Worm (Caenorhabditis elegans) whole organism, late embryonic: ENCODE data around the gene ins-15.

Experiments used
- C08G9.2 ChIP-seq: sonication (generic microtip); optimal IDR thresholded peaks from 2 replicates; lab custom pipeline; 2016; ENCODE audit warnings: mild to moderate bottlenecking, missing genetic modification characterization, moderate library complexity, missing compliant biosample characterization
- K02D7.2 ChIP-seq: sonication (generic microtip); optimal IDR thresholded peaks from 2 replicates; lab custom pipeline; 2017; ENCODE audit warnings: mild to moderate bottlenecking, missing genetic modification characterization, missing compliant biosample characterization
- T23F11.4 ChIP-seq: fragments of 200-800 bp; sonication (Bioruptor generic); optimal IDR thresholded peaks from 2 replicates; lab custom pipeline; 2018; ENCODE audit warnings: mild to moderate bottlenecking, missing genetic modification characterization, missing compliant biosample characterization
- ceh-18 ChIP-seq: sonication (generic microtip); optimal IDR thresholded peaks from 2 replicates; lab custom pipeline; 2016; ENCODE audit warnings: missing genetic modification characterization, missing compliant biosample characterization
- ceh-2 ChIP-seq: sonication (generic microtip); optimal IDR thresholded peaks from 2 replicates; lab custom pipeline; 2016; ENCODE audit warnings: missing genotype, missing genetic modification characterization, missing compliant biosample characterization
- ceh-24 ChIP-seq: sonication (generic microtip); optimal IDR thresholded peaks from 2 replicates; lab custom pipeline; 2016; ENCODE audit warnings: mild to moderate bottlenecking, missing genetic modification characterization, missing compliant biosample characterization
- ceh-34 ChIP-seq: sonication (generic microtip); optimal IDR thresholded peaks from 2 replicates; lab custom pipeline; 2016; ENCODE audit warnings: mild to moderate bottlenecking, missing genetic modification characterization, missing compliant biosample characterization
- ceh-48 ChIP-seq: sonication (generic microtip); optimal IDR thresholded peaks from 2 replicates; lab custom pipeline; 2016; ENCODE audit warnings: missing genetic modification characterization, inconsistent platforms, missing compliant biosample characterization
- ceh-9 ChIP-seq: sonication (generic microtip); optimal IDR thresholded peaks from 2 replicates; lab custom pipeline; 2016; ENCODE audit warnings: mild to moderate bottlenecking, missing genetic modification characterization, inconsistent platforms, missing compliant biosample characterization
- che-1 ChIP-seq: sonication (generic microtip); optimal IDR thresholded peaks from 2 replicates; lab custom pipeline; 2016; ENCODE audit warnings: mild to moderate bottlenecking, missing genetic modification characterization, missing compliant biosample characterization
- dmd-4 ChIP-seq: sonication (generic microtip); optimal IDR thresholded peaks from 2 replicates; lab custom pipeline; 2016; ENCODE audit warnings: borderline replicate concordance, missing genetic modification characterization, missing compliant biosample characterization
- dve-1 ChIP-seq: sonication (generic microtip); optimal IDR thresholded peaks from 2 replicates; lab custom pipeline; 2017; ENCODE audit warnings: antibody characterized with exemption, mild to moderate bottlenecking, missing genetic modification characterization, missing compliant biosample characterization
- elt-2 ChIP-seq: sonication (generic microtip); optimal IDR thresholded peaks from 2 replicates; lab custom pipeline; 2016; ENCODE audit warnings: missing genetic modification reagents, missing genetic modification characterization, missing compliant biosample characterization
- elt-4 ChIP-seq: sonication (generic microtip); optimal IDR thresholded peaks from 2 replicates; lab custom pipeline; 2016; ENCODE audit warnings: missing genetic modification characterization, missing compliant biosample characterization
- ets-4 ChIP-seq: sonication (generic microtip); optimal IDR thresholded peaks from 2 replicates; lab custom pipeline; 2016; ENCODE audit warnings: missing genetic modification characterization, missing compliant biosample characterization
- eyg-1 ChIP-seq: sonication (generic microtip); optimal IDR thresholded peaks from 2 replicates; lab custom pipeline; 2016; ENCODE audit warnings: missing genotype, missing genetic modification characterization, missing compliant biosample characterization
- fkh-10 ChIP-seq: fragments of 150-350 bp; optimal IDR thresholded peaks from 2 replicates; lab custom pipeline; 2014; ENCODE audit warnings: missing biosample characterization, missing genetic modification reagents, missing genetic modification characterization
- hlh-13 ChIP-seq: fragments of 200-800 bp; sonication (Bioruptor generic); optimal IDR thresholded peaks from 2 replicates; lab custom pipeline; 2018; ENCODE audit warnings: mild to moderate bottlenecking, missing genetic modification characterization, missing compliant biosample characterization
- hlh-15 ChIP-seq: sonication (generic microtip); optimal IDR thresholded peaks from 2 replicates; lab custom pipeline; 2016; ENCODE audit warnings: missing genetic modification characterization, missing compliant biosample characterization
- hlh-30 ChIP-seq: sonication (generic microtip); optimal IDR thresholded peaks from 2 replicates; lab custom pipeline; 2017; ENCODE audit warnings: antibody characterized with exemption, missing genetic modification characterization, missing compliant biosample characterization; ENCODE audit not compliant: insufficient read depth
- madf-2 ChIP-seq: sonication (generic microtip); optimal IDR thresholded peaks from 2 replicates; lab custom pipeline; 2017; ENCODE audit warnings: missing genetic modification characterization, missing compliant biosample characterization
- mec-3 ChIP-seq: sonication (generic microtip); optimal IDR thresholded peaks from 2 replicates; lab custom pipeline; 2016; ENCODE audit warnings: borderline replicate concordance, missing genetic modification characterization, missing compliant biosample characterization
- odd-2 ChIP-seq: sonication (generic microtip); optimal IDR thresholded peaks from 2 replicates; lab custom pipeline; 2017; ENCODE audit warnings: antibody characterized with exemption, mild to moderate bottlenecking, missing genetic modification characterization, missing compliant biosample characterization
- pag-3 ChIP-seq: sonication (generic microtip); optimal IDR thresholded peaks from 2 replicates; lab custom pipeline; 2016; ENCODE audit warnings: missing compliant biosample characterization, missing genetic modification characterization, borderline replicate concordance
- pha-2 ChIP-seq: sonication (generic microtip); optimal IDR thresholded peaks from 2 replicates; lab custom pipeline; 2017; ENCODE audit warnings: mild to moderate bottlenecking, missing genetic modification characterization, missing compliant biosample characterization
- pha-4 ChIP-seq: fragments of 150-350 bp; optimal IDR thresholded peaks from 2 replicates; lab custom pipeline; 2018; ENCODE audit warnings: missing biosample characterization, missing genetic modification reagents, missing genetic modification characterization
- pqm-1 ChIP-seq: sonication (generic microtip); optimal IDR thresholded peaks from 2 replicates; lab custom pipeline; 2016; ENCODE audit warnings: missing genetic modification characterization, missing compliant biosample characterization
- sox-4 ChIP-seq: sonication (generic microtip); optimal IDR thresholded peaks from 2 replicates; lab custom pipeline; 2017; ENCODE audit warnings: mild to moderate bottlenecking, missing genetic modification characterization, inconsistent platforms, missing compliant biosample characterization
- tbx-2 ChIP-seq: sonication (generic microtip); optimal IDR thresholded peaks from 2 replicates; lab custom pipeline; 2016; ENCODE audit warnings: missing genetic modification characterization, missing compliant biosample characterization
- unc-3 ChIP-seq, 2 experiments: fragments of 200-800 bp in 1 of 2; sonication (Bioruptor generic) in 1 of 2; sonication (generic microtip) in 1 of 2; conservative IDR thresholded peaks in 1 of 2; optimal IDR thresholded peaks in 1 of 2; 2 replicates each; pipeline versions ENCODE4 v1.3.6 to Lab custom; 2016 to 2022; ENCODE audit warnings: missing compliant biosample characterization in 2 of 2, missing genetic modification characterization in 2 of 2, missing genetic modification reagents in 1 of 2
- unc-42 ChIP-seq: sonication (generic microtip); optimal IDR thresholded peaks from 2 replicates; lab custom pipeline; 2016; ENCODE audit warnings: missing genotype, missing genetic modification characterization, missing compliant biosample characterization
- unc-55 ChIP-seq: sonication (generic microtip); optimal IDR thresholded peaks from 2 replicates; lab custom pipeline; 2017; ENCODE audit warnings: missing biosample characterization, missing genetic modification reagents, missing genetic modification characterization
- unc-86 ChIP-seq: sonication (generic microtip); optimal IDR thresholded peaks from 2 replicates; lab custom pipeline; 2016; ENCODE audit warnings: missing genetic modification characterization, missing compliant biosample characterization
- zip-5 ChIP-seq: sonication (generic microtip); optimal IDR thresholded peaks from 2 replicates; lab custom pipeline; 2016; ENCODE audit warnings: missing genetic modification characterization, missing compliant biosample characterization
- ztf-16 ChIP-seq: sonication (generic microtip); optimal IDR thresholded peaks from 2 replicates; lab custom pipeline; 2017; ENCODE audit warnings: missing genetic modification characterization, missing compliant biosample characterization

ins-15 gene

ce11 chrII:6770030-6770429 is 25.5 kb upstream of the ins-15 start:
- TF ChIP-seq unc-42 (tag; lab: Kevin White, UChicago) (no peak), ztf-16 (tag; lab: Kevin White, UChicago) (no peak), ceh-18 (no peak), hlh-30 (no peak), ceh-48 (tag; lab: Kevin White, UChicago) (no peak), ets-4 (tag; lab: Kevin White, UChicago) (no peak), madf-2 (tag; lab: Kevin White, UChicago) (no peak), ceh-34 (tag; lab: Kevin White, UChicago) (no peak), elt-4 (tag; lab: Kevin White, UChicago) (no peak), sox-4 (no peak), fkh-10 (GFP tag; lab: Kevin White, UChicago) (no peak)

- no peak for TF ChIP-seq ceh-9 (tag; lab: Kevin White, UChicago)
- no peak for TF ChIP-seq zip-5
- no peak for TF ChIP-seq ceh-24 (tag; lab: Kevin White, UChicago)
- no peak for TF ChIP-seq T23F11.4 (GFP tag; lab: Kevin White, UChicago)
- TF ChIP-seq K02D7.2 (tag; lab: Kevin White, UChicago) = no peak
- TF ChIP-seq ceh-2 (tag; lab: Kevin White, UChicago) = no peak
- no peak for TF ChIP-seq ztf-16 (tag; lab: Kevin White, UChicago)
- TF ChIP-seq mec-3 = no peak
- no peak for TF ChIP-seq pha-2
- no peak for TF ChIP-seq unc-3 (GFP tag; conservative IDR thresholded peaks at IDR 0.05; lab: Robert Waterston, UW)
- no peak for TF ChIP-seq unc-3 (tag; optimal IDR thresholded peaks at IDR 0.05; lab: Kevin White, UChicago)
- no peak for TF ChIP-seq elt-2
- TF ChIP-seq ceh-48 (tag; lab: Kevin White, UChicago) = no peak
- TF ChIP-seq pag-3 (tag; lab: Kevin White, UChicago) = no peak
- no peak for TF ChIP-seq unc-86 (tag; lab: Kevin White, UChicago)
These were observed 23.5 kb upstream of the ins-15 start, which contains the start of gene F41G3.18 for ce11 chrII:6768014-6768413. F41G3.18 (plus strand) TSS chrII:6768314.

- TF ChIP-seq ceh-34 (tag; lab: Kevin White, UChicago) (no peak), ztf-16 (tag; lab: Kevin White, UChicago) (no peak), pha-4 (tag; lab: Kevin White, UChicago) (no peak)
- TF ChIP-seq, all 69 proteins: peak for 0
These were observed 20.2 kb upstream of the ins-15 start, which contains the start of gene nlp-50 for ce11 chrII:6764734-6765133. nlp-50 (plus strand) TSS chrII:6765034.

- TF ChIP-seq dmd-4 (tag; lab: Kevin White, UChicago) = no peak
- no peak for TF ChIP-seq eyg-1 (tag; lab: Kevin White, UChicago)
- TF ChIP-seq sox-4 = no peak
- no peak for TF ChIP-seq C08G9.2
- no peak for TF ChIP-seq ztf-16 (tag; lab: Kevin White, UChicago)
- no peak for TF ChIP-seq hlh-13 (GFP tag; lab: Kevin White, UChicago)
- TF ChIP-seq unc-42 (tag; lab: Kevin White, UChicago) = no peak
- TF ChIP-seq unc-3 (GFP tag; conservative IDR thresholded peaks at IDR 0.05; lab: Robert Waterston, UW) = no peak
- TF ChIP-seq unc-3 (tag; optimal IDR thresholded peaks at IDR 0.05; lab: Kevin White, UChicago) = no peak
- TF ChIP-seq hlh-15 (tag; lab: Kevin White, UChicago) = no peak
- TF ChIP-seq pqm-1 = no peak
- TF ChIP-seq pag-3 (tag; lab: Kevin White, UChicago) = no peak
- no peak for TF ChIP-seq pha-2
- TF ChIP-seq ceh-24 (tag; lab: Kevin White, UChicago) = no peak
- no peak for TF ChIP-seq dve-1 (tag; lab: Kevin White, UChicago)
- no peak for TF ChIP-seq odd-2 (tag; lab: Kevin White, UChicago)
- no peak for TF ChIP-seq ceh-18
- TF ChIP-seq tbx-2 (tag; lab: Kevin White, UChicago) = no peak
- TF ChIP-seq unc-55 = no peak
- TF ChIP-seq che-1 = no peak
- TF ChIP-seq unc-86 (tag; lab: Kevin White, UChicago) = no peak
These were observed 11.7 kb upstream of the ins-15 start, which contains the start of gene F41G3.3 for ce11 chrII:6756232-6756631. F41G3.3 (plus strand) TSS chrII:6756532.
